Worm (Caenorhabditis elegans) whole organism, L4 larva: ENCODE data around the gene mct-4.

ENCODE experiments used
- ZK337.2 ChIP-seq: fragments of 200-800 bp; sonication (Bioruptor generic); IDR thresholded peaks from 2 replicates; pipeline ENCODE4 v1.3.6; 2022; ENCODE audit warnings: missing genetic modification reagents, missing genetic modification characterization, missing compliant biosample characterization
- ZK546.5 ChIP-seq, 2 experiments: sonication (generic microtip); optimal IDR thresholded peaks; 2 replicates each; lab custom pipeline; 2017; ENCODE audit warnings: missing biosample characterization in 2 of 2, missing genetic modification characterization in 2 of 2
- aha-1 ChIP-seq: fragments of 150-350 bp; peaks from one replicate; lab custom pipeline; 2014; ENCODE audit warnings: missing biosample characterization, missing genetic modification characterization
- aly-2 ChIP-seq: sonication (generic microtip); optimal IDR thresholded peaks from 2 replicates; lab custom pipeline; 2018; ENCODE audit warnings: missing biosample characterization, missing genetic modification characterization
- ama-1 ChIP-seq: fragments of 150-350 bp; optimal IDR thresholded peaks from 2 replicates; lab custom pipeline; 2014; ENCODE audit warnings: inconsistent platforms, mixed read lengths
- ceh-32 ChIP-seq: sonication (generic microtip); optimal IDR thresholded peaks from 2 replicates; lab custom pipeline; 2016; ENCODE audit warnings: mild to moderate bottlenecking, missing genetic modification characterization, missing compliant biosample characterization; ENCODE audit not compliant: poor library complexity
- ceh-44 ChIP-seq: fragments of 200-800 bp; sonication (Bioruptor generic); IDR thresholded peaks from 2 replicates; pipeline ENCODE4 v1.3.6; 2022; ENCODE audit warnings: missing genetic modification reagents, missing genetic modification characterization, missing compliant biosample characterization
- ctbp-1 ChIP-seq: fragments of 200-800 bp; sonication (Bioruptor generic); IDR thresholded peaks from 2 replicates; pipeline ENCODE4 v1.3.6; 2022; ENCODE audit warnings: missing genetic modification reagents, missing genetic modification characterization, missing compliant biosample characterization
- daf-12 ChIP-seq: fragments of 150-350 bp; optimal IDR thresholded peaks from 2 replicates; lab custom pipeline; 2014; ENCODE audit warnings: missing biosample characterization, missing genetic modification reagents, missing genetic modification characterization
- daf-16 ChIP-seq, 3 experiments: sonication (generic microtip); optimal IDR thresholded peaks; 2 replicates each; lab custom pipeline; 2016 to 2017; ENCODE audit warnings: missing genetic modification characterization in 3 of 3, missing genetic modification reagents in 3 of 3, mild to moderate bottlenecking in 2 of 3, missing compliant biosample characterization in 2 of 3, missing biosample characterization in 1 of 3, moderate library complexity in 1 of 3
- dmd-6 ChIP-seq: fragments of 200-800 bp; sonication (Bioruptor generic); IDR thresholded peaks from 2 replicates; pipeline ENCODE4 v1.3.6; 2022; ENCODE audit warnings: missing genetic modification reagents, missing genetic modification characterization, missing compliant biosample characterization
- dpl-1 ChIP-seq: fragments of 150-350 bp; optimal IDR thresholded peaks from 2 replicates; lab custom pipeline; 2014; ENCODE audit warnings: missing biosample characterization, missing genetic modification reagents, missing genetic modification characterization
- duxl-1 ChIP-seq: sonication (generic microtip); optimal IDR thresholded peaks from 2 replicates; lab custom pipeline; 2016; ENCODE audit warnings: mild to moderate bottlenecking, missing genetic modification characterization, moderate library complexity, missing compliant biosample characterization; ENCODE audit not compliant: poor library complexity
- egl-43 ChIP-seq: fragments of 200-800 bp; sonication (Bioruptor generic); IDR thresholded peaks from 2 replicates; pipeline ENCODE4 v1.3.6; 2022; ENCODE audit warnings: missing genetic modification reagents, missing genetic modification characterization, missing compliant biosample characterization
- fos-1 ChIP-seq: fragments of 150-350 bp; optimal IDR thresholded peaks from 2 replicates; lab custom pipeline; 2014; ENCODE audit warnings: missing biosample characterization, missing genetic modification characterization
- hlh-11 ChIP-seq: fragments of 200-800 bp; sonication (Bioruptor generic); optimal IDR thresholded peaks from 2 replicates; lab custom pipeline; 2018; ENCODE audit warnings: mild to moderate bottlenecking, missing genetic modification characterization, missing compliant biosample characterization
- hlh-30 ChIP-seq: sonication (generic microtip); optimal IDR thresholded peaks from 2 replicates; lab custom pipeline; 2017; ENCODE audit warnings: antibody characterized with exemption, mild to moderate bottlenecking, missing genetic modification characterization, missing compliant biosample characterization; ENCODE audit not compliant: insufficient read depth
- hmg-1.1 ChIP-seq: fragments of 200-800 bp; sonication (Bioruptor generic); IDR thresholded peaks from 2 replicates; pipeline ENCODE4 v1.3.6; 2022; ENCODE audit warnings: missing genetic modification reagents, missing genetic modification characterization, missing compliant biosample characterization
- jun-1 ChIP-seq: fragments of 150-350 bp; optimal IDR thresholded peaks from 2 replicates; lab custom pipeline; 2014; ENCODE audit warnings: missing biosample characterization, missing genetic modification reagents, missing genetic modification characterization
- lin-1 ChIP-seq: fragments of 200-800 bp; sonication (Bioruptor generic); IDR thresholded peaks from 2 replicates; pipeline ENCODE4 v1.3.6; 2022; ENCODE audit warnings: missing genetic modification reagents, missing genetic modification characterization, missing compliant biosample characterization
- lin-13 ChIP-seq: fragments of 150-350 bp; optimal IDR thresholded peaks from 2 replicates; lab custom pipeline; 2014; ENCODE audit warnings: missing biosample characterization, missing genetic modification reagents, missing genetic modification characterization
- lsy-2 ChIP-seq, 2 experiments: fragments of 150-350 bp in 1 of 2; sonication (generic microtip) in 1 of 2; optimal IDR thresholded peaks; 2 replicates each; lab custom pipeline; 2014 to 2017; ENCODE audit warnings: missing biosample characterization in 2 of 2, missing genetic modification characterization in 2 of 2
- madf-9 ChIP-seq: fragments of 200-800 bp; sonication (Bioruptor generic); conservative IDR thresholded peaks from 2 replicates; pipeline ENCODE4 v1.3.6; 2022; ENCODE audit warnings: missing genetic modification reagents, missing genetic modification characterization, missing compliant biosample characterization
- mes-2 ChIP-seq: sonication (generic microtip); optimal IDR thresholded peaks from 2 replicates; lab custom pipeline; 2016; ENCODE audit warnings: missing genotype, mild to moderate bottlenecking, missing genetic modification characterization, missing compliant biosample characterization; ENCODE audit not compliant: poor library complexity, severe bottlenecking
- mxl-3 ChIP-seq: fragments of 200-800 bp; sonication (Bioruptor generic); optimal IDR thresholded peaks from 2 replicates; lab custom pipeline; 2018; ENCODE audit warnings: mild to moderate bottlenecking, missing genetic modification characterization, missing compliant biosample characterization
- nhr-10 ChIP-seq: fragments of 150-350 bp; optimal IDR thresholded peaks from 2 replicates; lab custom pipeline; 2014; ENCODE audit warnings: missing biosample characterization, missing genetic modification characterization
- nhr-237 ChIP-seq: sonication (generic microtip); optimal IDR thresholded peaks from 2 replicates; lab custom pipeline; 2017; ENCODE audit warnings: missing biosample characterization, missing genetic modification characterization
- nhr-25 ChIP-seq: sonication (generic microtip); optimal IDR thresholded peaks from 2 replicates; lab custom pipeline; 2017; ENCODE audit warnings: missing genetic modification characterization, mild to moderate bottlenecking, missing compliant biosample characterization, antibody characterized with exemption, moderate library complexity, borderline replicate concordance; ENCODE audit not compliant: insufficient read depth
- nhr-28 ChIP-seq: fragments of 150-350 bp; optimal IDR thresholded peaks from 2 replicates; lab custom pipeline; 2014; ENCODE audit warnings: missing biosample characterization, missing genetic modification characterization
- nhr-41 ChIP-seq: fragments of 200-800 bp; sonication (Bioruptor generic); IDR thresholded peaks from 2 replicates; pipeline ENCODE4 v1.3.6; 2022; ENCODE audit warnings: missing genetic modification reagents, missing genetic modification characterization, missing compliant biosample characterization
- nhr-42 ChIP-seq: fragments of 200-800 bp; sonication (Bioruptor generic); IDR thresholded peaks from 2 replicates; pipeline ENCODE4 v1.3.6; 2022; ENCODE audit warnings: missing genetic modification characterization, missing compliant biosample characterization
- nhr-48 ChIP-seq: sonication (generic microtip); optimal IDR thresholded peaks from 2 replicates; lab custom pipeline; 2016; ENCODE audit warnings: mild to moderate bottlenecking, missing genetic modification characterization, missing compliant biosample characterization
- pha-4 ChIP-seq, 2 experiments: fragments of 150-350 bp in 1 of 2; fragments of 200-800 bp in 1 of 2; sonication (Bioruptor generic) in 1 of 2; IDR thresholded peaks in 1 of 2; optimal IDR thresholded peaks in 1 of 2; 2 replicates each; pipeline versions ENCODE4 v1.3.6 to Lab custom; 2014 to 2022; ENCODE audit warnings: missing genetic modification characterization in 2 of 2, missing genetic modification reagents in 2 of 2, missing biosample characterization in 1 of 2, missing compliant biosample characterization in 1 of 2
- php-3 ChIP-seq: fragments of 200-800 bp; sonication (Bioruptor generic); IDR thresholded peaks from 2 replicates; pipeline ENCODE4 v1.3.6; 2022; ENCODE audit warnings: missing genetic modification reagents, missing genetic modification characterization, missing compliant biosample characterization
- rbr-2 ChIP-seq: sonication (generic microtip); optimal IDR thresholded peaks from 2 replicates; lab custom pipeline; 2016; ENCODE audit warnings: missing genotype, missing genetic modification characterization, missing compliant biosample characterization
- saeg-2 ChIP-seq: fragments of 200-800 bp; sonication (Bioruptor generic); IDR thresholded peaks from 2 replicates; pipeline ENCODE4 v1.3.6; 2022; ENCODE audit warnings: missing genetic modification reagents, missing genetic modification characterization, missing compliant biosample characterization
- sdz-12 ChIP-seq: fragments of 200-800 bp; sonication (Bioruptor generic); optimal IDR thresholded peaks from 2 replicates; lab custom pipeline; 2018; ENCODE audit warnings: mild to moderate bottlenecking, missing genetic modification characterization, missing compliant biosample characterization
- set-16 ChIP-seq: fragments of 200-800 bp; sonication (Bioruptor generic); IDR thresholded peaks from 2 replicates; pipeline ENCODE4 v1.3.6; 2022; ENCODE audit warnings: missing genetic modification reagents, missing genetic modification characterization, missing compliant biosample characterization
- snpc-4 ChIP-seq: fragments of 150-350 bp; optimal IDR thresholded peaks from 2 replicates; lab custom pipeline; 2014; ENCODE audit warnings: missing biosample characterization, missing genetic modification characterization
- spr-1 ChIP-seq: sonication (generic microtip); optimal IDR thresholded peaks from 2 replicates; lab custom pipeline; 2016; ENCODE audit warnings: mild to moderate bottlenecking, missing genetic modification characterization, missing compliant biosample characterization
- spr-3 ChIP-seq: fragments of 200-800 bp; sonication (Bioruptor generic); optimal IDR thresholded peaks from 2 replicates; lab custom pipeline; 2018; ENCODE audit warnings: mild to moderate bottlenecking, missing genetic modification characterization, missing compliant biosample characterization
- unc-39 ChIP-seq: sonication (generic microtip); optimal IDR thresholded peaks from 2 replicates; lab custom pipeline; 2017; ENCODE audit warnings: missing biosample characterization, missing genetic modification characterization
- unc-62 ChIP-seq, 3 experiments: fragments of 150-350 bp in 1 of 3; sonication (generic microtip); optimal IDR thresholded peaks in 2 of 3; peaks in 1 of 3; 1 replicate in 1 of 3; 2 replicates in 2 of 3; lab custom pipeline; 2014 to 2017; ENCODE audit warnings: missing biosample characterization in 3 of 3, missing genetic modification characterization in 3 of 3, missing genetic modification reagents in 3 of 3, missing genotype in 1 of 3
- zfp-3 ChIP-seq: fragments of 200-800 bp; sonication (Bioruptor generic); conservative IDR thresholded peaks from 2 replicates; pipeline ENCODE4 v1.3.6; 2022; ENCODE audit warnings: missing genetic modification reagents, missing genetic modification characterization, missing compliant biosample characterization
- zip-2 ChIP-seq: fragments of 150-350 bp; optimal IDR thresholded peaks from 2 replicates; lab custom pipeline; 2014; ENCODE audit warnings: missing biosample characterization, missing genetic modification characterization
- ztf-11 ChIP-seq: fragments of 150-350 bp; optimal IDR thresholded peaks from 2 replicates; lab custom pipeline; 2014; ENCODE audit warnings: missing biosample characterization, missing genetic modification characterization

Gene mct-4

DNA sequence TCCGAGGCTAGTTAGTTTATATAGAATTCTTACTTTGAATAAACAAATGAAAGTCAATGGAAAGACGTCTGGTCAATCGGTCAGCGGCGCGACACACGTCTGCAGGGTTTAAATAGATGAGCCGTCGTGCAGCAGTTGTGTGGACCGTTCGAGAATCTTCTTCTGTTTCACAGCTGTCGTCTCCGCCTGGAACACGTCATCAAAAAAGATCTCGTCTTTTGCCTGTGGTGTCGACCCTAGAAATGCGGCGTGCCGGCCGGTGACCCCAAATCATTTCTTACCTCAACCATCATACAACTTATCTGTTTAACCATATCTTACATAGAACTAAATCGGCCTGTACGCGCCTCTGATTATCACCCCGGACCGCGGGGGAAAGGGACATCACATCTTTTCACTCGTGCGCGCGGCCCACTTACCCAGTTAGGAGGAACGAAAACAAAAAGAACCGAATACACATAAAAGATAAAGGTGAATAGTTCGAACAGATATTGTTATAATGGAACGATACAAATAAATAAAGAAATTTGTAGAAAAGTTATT, 42.6 kb upstream of the mct-4 start:
- TF ChIP-seq aly-2 (tag; lab: Kevin White, UChicago), result no peak
- TF ChIP-seq hlh-11, result peak; percentile 66
- TF ChIP-seq zip-2 (tag; lab: Kevin White, UChicago), result no peak
- peak in 1 of 2 experiments; percentile 93 for TF ChIP-seq unc-62 (GFP tag; optimal IDR thresholded peaks at IDR 0.05 in 1 of 2; lab: Kevin White, UChicago)
- TF ChIP-seq unc-62 (tag; optimal IDR thresholded peaks at IDR 0.05; lab: Kevin White, UChicago), result no peak
- peak in 1 of 2 experiments; percentile 46 for TF ChIP-seq daf-16 (GFP tag; optimal IDR thresholded peaks at IDR 0.05; lab: Kevin White, UChicago)
- no peak for TF ChIP-seq daf-16 (tag; optimal IDR thresholded peaks at IDR 0.05; lab: Kevin White, UChicago)
- TF ChIP-seq nhr-10, result no peak
- peak; percentile 8; the same call in 1 of the 2 replicates for TF ChIP-seq hmg-1.1 (GFP tag; lab: Robert Waterston, UW)
- peak; percentile 42 for TF ChIP-seq hlh-30 (tag; lab: Kevin White, UChicago)
- TF ChIP-seq mxl-3, result peak; percentile 12
- no peak for TF ChIP-seq nhr-48 (tag; lab: Kevin White, UChicago)

DNA sequence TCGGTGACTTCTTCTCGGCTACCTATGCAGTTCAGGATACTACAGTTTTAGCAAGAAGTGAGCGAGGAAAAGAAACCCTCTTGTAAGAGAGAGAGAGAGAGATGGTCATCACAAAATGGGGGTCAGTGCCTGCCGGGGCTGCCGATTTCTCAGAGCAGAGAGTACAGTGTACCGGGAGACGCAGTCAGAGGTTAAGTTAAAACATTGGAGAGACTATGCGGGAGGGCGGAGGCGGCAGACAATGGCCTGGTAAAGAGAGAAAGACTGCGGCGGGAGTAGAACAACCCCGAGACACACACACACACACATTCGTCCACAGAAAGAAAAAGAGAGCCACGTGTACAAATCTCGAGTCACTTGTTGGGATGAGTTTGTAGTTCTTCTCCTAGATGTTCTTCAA, 41.9 kb upstream of the mct-4 start:
- TF ChIP-seq rbr-2 (tag; lab: Kevin White, UChicago) (peak; percentile 34), spr-3 (no peak), hlh-30 (tag; lab: Kevin White, UChicago) (peak; percentile 93), duxl-1 (tag; lab: Kevin White, UChicago) (peak; percentile 35), daf-12 (tag; lab: Kevin White, UChicago) (no peak), zfp-3 (GFP tag; lab: Robert Waterston, UW) (no peak), unc-39 (no peak), dpl-1 (GFP tag; lab: Kevin White, UChicago) (peak; percentile 23), hlh-11 (peak; percentile 40), nhr-25 (tag; lab: Kevin White, UChicago) (peak; percentile 68), ZK337.2 (GFP tag; lab: Robert Waterston, UW) (no peak), saeg-2 (no peak), lin-13 (GFP tag; lab: Kevin White, UChicago) (peak; percentile 10), nhr-237 (no peak), unc-62 (GFP tag; optimal IDR thresholded peaks at IDR 0.05 in 1 of 2; lab: Kevin White, UChicago) (peak in 1 of 2 experiments; percentile 88), unc-62 (tag; optimal IDR thresholded peaks at IDR 0.05; lab: Kevin White, UChicago) (no peak), aha-1 (tag; lab: Kevin White, UChicago) (peak; percentile 91), nhr-41 (no peak), ama-1 (lab: Kevin White, UChicago) (no peak), nhr-10 (no peak), spr-1 (tag; lab: Kevin White, UChicago) (no peak), nhr-28 (tag; lab: Kevin White, UChicago) (peak; percentile 50), ceh-32 (tag; lab: Kevin White, UChicago) (no peak), egl-43 (GFP tag; lab: Robert Waterston, UW) (no peak), mes-2 (tag; lab: Kevin White, UChicago) (peak; percentile 62), fos-1 (no peak), jun-1 (no peak), lin-1 (0 out of 2 replicates have a peak, but pooled peaks have one; percentile 32), dmd-6 (GFP tag; lab: Robert Waterston, UW) (peak; percentile 35), lsy-2 (tag; optimal IDR thresholded peaks at IDR 0.05; lab: Kevin White, UChicago) (peak; percentile 6 to 29), pha-4 (GFP tag; IDR thresholded peaks at IDR 0.05; lab: Robert Waterston, UW) (peak; percentile 61; the same call in 1 of the 2 replicates), pha-4 (tag; optimal IDR thresholded peaks at IDR 0.05; lab: Kevin White, UChicago) (peak; percentile 40), nhr-42 (GFP tag; lab: Robert Waterston, UW) (0 out of 2 replicates have a peak, but pooled peaks have one; percentile 21), ctbp-1 (GFP tag; lab: Robert Waterston, UW) (no peak), ztf-11 (no peak), madf-9 (GFP tag; lab: Robert Waterston, UW) (no peak), set-16 (peak; percentile 51; the same call in 1 of the 2 replicates), php-3 (GFP tag; lab: Robert Waterston, UW) (no peak), sdz-12 (GFP tag; lab: Kevin White, UChicago) (no peak), snpc-4 (tag; lab: Kevin White, UChicago) (no peak), ceh-44 (GFP tag; lab: Robert Waterston, UW) (no peak), ZK546.5 (tag; optimal IDR thresholded peaks at IDR 0.05; lab: Kevin White, UChicago) (no peak)
